Fruit fly (Drosophila melanogaster): Measurements from ENCODE around the gene Ubx.

Gene Ubx

DNA sequence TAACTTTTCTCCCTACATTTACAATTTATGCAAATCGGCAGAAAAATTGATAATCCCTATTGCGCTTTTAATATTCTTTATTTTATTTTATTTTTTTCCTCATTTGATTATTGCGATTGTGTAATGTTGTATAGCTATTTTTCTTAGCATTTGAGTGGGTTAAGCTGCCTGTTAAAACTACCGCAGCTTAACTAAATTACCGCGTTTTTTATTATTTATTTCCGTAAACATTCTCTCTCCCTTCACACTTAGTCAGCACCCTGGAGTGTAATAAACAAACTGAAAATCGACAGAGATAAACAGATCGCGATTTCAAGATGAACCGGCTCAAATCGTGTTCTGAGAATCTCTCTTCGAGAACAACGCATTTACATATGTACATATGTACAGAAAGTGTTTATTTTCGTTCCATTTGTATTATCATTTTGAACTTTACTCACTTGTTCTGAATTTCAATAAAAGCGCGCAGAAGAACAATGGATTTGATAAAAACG, 79.2 kb downstream of the Ubx start:
- TF ChIP-seq CG11617 (GFP tag; optimal IDR thresholded peaks at IDR 0.05), result no peak
- TF ChIP-seq kay (GFP tag; ENCODE audit: borderline replicate concordance), result peak; percentile 92
- TF ChIP-seq cnc (optimal IDR thresholded peaks at IDR 0.05), result no peak
- TF ChIP-seq Crg-1 (GFP tag; optimal IDR thresholded peaks at IDR 0.05), result no peak
- TF ChIP-seq CG1620 (GFP tag; optimal IDR thresholded peaks at IDR 0.05), result no peak
- TF ChIP-seq CG5204 (GFP tag; optimal IDR thresholded peaks at IDR 0.05), result no peak
- TF ChIP-seq CG7101 (tag; optimal IDR thresholded peaks at IDR 0.05), result no peak
- TF ChIP-seq tj (GFP tag; optimal IDR thresholded peaks at IDR 0.05), result peak; percentile 7
- peak; percentile 4 for TF ChIP-seq cic (GFP tag; optimal IDR thresholded peaks at IDR 0.05)
- no peak for TF ChIP-seq CG7045 (GFP tag; optimal IDR thresholded peaks at IDR 0.05)
- TF ChIP-seq Clk (GFP tag; optimal IDR thresholded peaks at IDR 0.05), result no peak
- peak; percentile 5 for TF ChIP-seq Hr96 (GFP tag; optimal IDR thresholded peaks at IDR 0.05)
- TF ChIP-seq ovo (GFP tag; optimal IDR thresholded peaks at IDR 0.05), result no peak
- no peak for TF ChIP-seq toe (GFP tag; optimal IDR thresholded peaks at IDR 0.05)
- no peak for TF ChIP-seq CG14711 (tag; optimal IDR thresholded peaks at IDR 0.05)
- no peak for TF ChIP-seq bab1 (GFP tag; optimal IDR thresholded peaks at IDR 0.05)
- TF ChIP-seq CG12768 (GFP tag; optimal IDR thresholded peaks at IDR 0.05), result peak; percentile 13
- no peak for TF ChIP-seq Mnt (GFP tag; optimal IDR thresholded peaks at IDR 0.05)
- no peak for TF ChIP-seq CG33017 (tag; optimal IDR thresholded peaks at IDR 0.05)
- no peak for TF ChIP-seq pad (GFP tag; optimal IDR thresholded peaks at IDR 0.05)

DNA sequence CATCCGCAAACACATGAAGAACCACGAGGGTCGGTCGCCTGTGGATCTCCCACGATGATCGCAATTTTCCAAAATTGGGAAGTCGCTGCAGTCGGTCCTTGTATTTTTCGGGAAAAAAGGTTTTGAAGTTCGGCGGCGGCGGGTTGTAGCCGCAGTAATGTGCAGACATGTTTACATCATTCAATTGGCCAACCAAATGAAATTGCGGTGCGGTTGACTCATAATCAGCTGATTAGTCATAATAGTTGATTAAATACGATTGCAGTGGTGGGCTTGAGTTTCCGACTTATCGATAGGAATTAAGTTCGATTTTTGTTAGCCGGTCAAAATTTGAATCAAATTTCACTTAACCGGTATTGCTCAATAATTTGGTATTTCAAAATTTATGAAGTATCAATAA, 82.1 kb downstream of the Ubx start, which contains the start of gene CG14907:
CG14907 (minus strand) TSS at position 229 of the 400 bp plus-strand sequence.
- no peak for TF ChIP-seq cnc (optimal IDR thresholded peaks at IDR 0.05)
- TF ChIP-seq CG5204 (GFP tag; optimal IDR thresholded peaks at IDR 0.05), result no peak
- peak; percentile 98 for TF ChIP-seq kay (GFP tag; ENCODE audit: borderline replicate concordance)
- TF ChIP-seq CG7045 (GFP tag; optimal IDR thresholded peaks at IDR 0.05), result no peak
- TF ChIP-seq CG7101 (tag; optimal IDR thresholded peaks at IDR 0.05), result no peak
- no peak for TF ChIP-seq tj (GFP tag; optimal IDR thresholded peaks at IDR 0.05)
- TF ChIP-seq bab1 (GFP tag; optimal IDR thresholded peaks at IDR 0.05), result peak; percentile 56
- TF ChIP-seq toe (GFP tag; optimal IDR thresholded peaks at IDR 0.05), result no peak
- TF ChIP-seq CG1620 (GFP tag; optimal IDR thresholded peaks at IDR 0.05), result no peak
- peak; percentile 26 for TF ChIP-seq Mnt (GFP tag; optimal IDR thresholded peaks at IDR 0.05)
- TF ChIP-seq ovo (GFP tag; optimal IDR thresholded peaks at IDR 0.05), result no peak
- TF ChIP-seq Clk (GFP tag; optimal IDR thresholded peaks at IDR 0.05), result no peak
- TF ChIP-seq Hr96 (GFP tag; optimal IDR thresholded peaks at IDR 0.05), result no peak
- no peak for TF ChIP-seq pad (GFP tag; optimal IDR thresholded peaks at IDR 0.05)
- TF ChIP-seq CG33017 (tag; optimal IDR thresholded peaks at IDR 0.05), result no peak
- TF ChIP-seq CG14711 (tag; optimal IDR thresholded peaks at IDR 0.05), result no peak
- TF ChIP-seq CG12768 (GFP tag; optimal IDR thresholded peaks at IDR 0.05), result peak; percentile 2
- no peak for TF ChIP-seq cic (GFP tag; optimal IDR thresholded peaks at IDR 0.05)
- TF ChIP-seq CG11617 (GFP tag; optimal IDR thresholded peaks at IDR 0.05), result no peak

DNA sequence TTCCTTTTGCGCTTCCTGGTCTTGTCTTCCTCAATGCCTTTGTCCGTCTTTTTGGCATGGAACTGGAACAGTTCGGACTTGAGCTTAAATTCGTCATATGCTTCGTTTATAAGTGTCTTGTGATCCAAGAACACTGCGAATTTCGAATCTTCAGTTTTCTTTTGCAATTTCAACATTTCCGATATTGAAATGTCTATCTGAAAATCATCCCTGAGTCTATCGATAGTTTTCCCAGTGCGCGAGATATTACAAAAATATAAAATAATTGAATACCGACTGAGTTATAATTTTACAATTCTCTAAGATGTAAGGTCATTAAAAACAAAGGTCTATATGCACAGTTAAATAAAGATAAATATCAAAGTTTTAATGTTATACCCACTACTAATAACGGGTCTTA, 83.3 kb downstream of the Ubx start, which contains the start of gene Mettl4:
Mettl4 (minus strand) TSS at position 208 of the 400 bp plus-strand sequence.
- TF ChIP-seq CG7045 (GFP tag; optimal IDR thresholded peaks at IDR 0.05), result no peak
- TF ChIP-seq CG1620 (GFP tag; optimal IDR thresholded peaks at IDR 0.05), result no peak
- TF ChIP-seq CG33017 (tag; optimal IDR thresholded peaks at IDR 0.05), result no peak
- TF ChIP-seq bab1 (GFP tag; optimal IDR thresholded peaks at IDR 0.05), result peak; percentile 3

DNA sequence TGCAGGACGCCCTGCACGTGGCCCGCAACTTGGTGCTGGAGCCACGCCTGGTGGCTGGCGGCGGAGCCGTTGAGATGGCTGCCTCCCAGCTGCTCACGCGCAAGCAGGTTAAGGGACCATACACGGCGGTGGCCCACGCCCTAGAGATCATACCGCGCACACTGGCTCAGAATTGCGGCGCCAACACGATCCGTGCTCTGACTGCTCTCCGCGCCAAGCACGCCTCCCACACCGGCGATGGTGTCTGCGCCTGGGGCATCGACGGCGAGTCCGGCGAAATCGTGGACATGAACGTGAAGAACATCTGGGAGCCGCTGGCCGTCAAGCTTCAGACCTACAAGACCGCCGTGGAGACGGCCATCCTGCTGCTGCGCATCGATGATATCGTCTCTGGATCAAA, 84.9 kb downstream of the Ubx start:
- no peak for TF ChIP-seq CG7045 (GFP tag; optimal IDR thresholded peaks at IDR 0.05)
- TF ChIP-seq Crg-1 (GFP tag; optimal IDR thresholded peaks at IDR 0.05), result no peak
- no peak for TF ChIP-seq cic (GFP tag; optimal IDR thresholded peaks at IDR 0.05)
- no peak for TF ChIP-seq CG1620 (GFP tag; optimal IDR thresholded peaks at IDR 0.05)
- no peak for TF ChIP-seq Hr96 (GFP tag; optimal IDR thresholded peaks at IDR 0.05)
- no peak for TF ChIP-seq ovo (GFP tag; optimal IDR thresholded peaks at IDR 0.05)
- TF ChIP-seq pad (GFP tag; optimal IDR thresholded peaks at IDR 0.05), result no peak
- TF ChIP-seq tj (GFP tag; optimal IDR thresholded peaks at IDR 0.05), result no peak
- TF ChIP-seq CG33017 (tag; optimal IDR thresholded peaks at IDR 0.05), result no peak
- no peak for TF ChIP-seq toe (GFP tag; optimal IDR thresholded peaks at IDR 0.05)
- TF ChIP-seq CG11617 (GFP tag; optimal IDR thresholded peaks at IDR 0.05), result no peak
- no peak for TF ChIP-seq CG5204 (GFP tag; optimal IDR thresholded peaks at IDR 0.05)

DNA sequence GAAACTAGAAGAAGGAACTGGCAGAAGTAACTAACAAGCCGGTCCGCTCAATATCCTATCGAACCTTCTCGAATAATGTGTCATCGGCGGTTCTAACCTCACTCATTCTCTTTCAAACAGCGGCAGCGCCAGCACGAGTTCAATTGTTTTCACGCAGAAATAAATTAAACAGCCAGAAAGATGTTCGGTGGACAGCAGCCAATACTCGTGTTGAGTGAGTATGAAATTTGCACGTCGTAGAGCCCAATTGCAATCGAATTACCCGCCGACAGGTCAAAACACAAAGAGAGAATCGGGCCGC, 86.6 kb downstream of the Ubx start:
- peak; percentile 22 for TF ChIP-seq CG12768 (GFP tag; optimal IDR thresholded peaks at IDR 0.05)
- TF ChIP-seq CG7101 (tag; optimal IDR thresholded peaks at IDR 0.05), result no peak
- TF ChIP-seq bab1 (GFP tag; optimal IDR thresholded peaks at IDR 0.05), result peak; percentile 14
- no peak for TF ChIP-seq CG11617 (GFP tag; optimal IDR thresholded peaks at IDR 0.05)
- TF ChIP-seq Clk (GFP tag; optimal IDR thresholded peaks at IDR 0.05), result no peak
- peak; percentile 27 for TF ChIP-seq Mnt (GFP tag; optimal IDR thresholded peaks at IDR 0.05)
- no peak for TF ChIP-seq cic (GFP tag; optimal IDR thresholded peaks at IDR 0.05)
- TF ChIP-seq Hr96 (GFP tag; optimal IDR thresholded peaks at IDR 0.05), result no peak
- TF ChIP-seq CG33017 (tag; optimal IDR thresholded peaks at IDR 0.05), result no peak
- TF ChIP-seq ovo (GFP tag; optimal IDR thresholded peaks at IDR 0.05), result no peak
- no peak for TF ChIP-seq CG5204 (GFP tag; optimal IDR thresholded peaks at IDR 0.05)

dm6 chr3R:16646952-16647715, 87.1 kb downstream of the Ubx start, which contains the start of the genes CG10324 and CCT3:
Gene CG10324, minus strand, starts transcription at chr3R:16647004.
Gene CCT3, plus strand, starts transcription at chr3R:16647605.
- TF ChIP-seq tj (GFP tag; optimal IDR thresholded peaks at IDR 0.05) (peak; percentile 61), toe (GFP tag; optimal IDR thresholded peaks at IDR 0.05) (peak; percentile 78), CG7045 (GFP tag; optimal IDR thresholded peaks at IDR 0.05) (peak; percentile 71), CG33017 (tag; optimal IDR thresholded peaks at IDR 0.05) (peak; percentile 57), CG1620 (GFP tag; optimal IDR thresholded peaks at IDR 0.05) (peak; percentile 62), bab1 (GFP tag; optimal IDR thresholded peaks at IDR 0.05) (peak; percentile 65), CG11617 (GFP tag; optimal IDR thresholded peaks at IDR 0.05) (peak; percentile 27), cic (GFP tag; optimal IDR thresholded peaks at IDR 0.05) (no peak), pad (GFP tag; optimal IDR thresholded peaks at IDR 0.05) (peak; percentile 24), Hr96 (GFP tag; optimal IDR thresholded peaks at IDR 0.05) (no peak), CG14711 (tag; optimal IDR thresholded peaks at IDR 0.05) (peak; percentile 46), ovo (GFP tag; optimal IDR thresholded peaks at IDR 0.05) (peak; percentile 44), kay (GFP tag; ENCODE audit: borderline replicate concordance) (peak; percentile 95), CG12768 (GFP tag; optimal IDR thresholded peaks at IDR 0.05) (peak; percentile 56), CG5204 (GFP tag; optimal IDR thresholded peaks at IDR 0.05) (no peak), Clk (GFP tag; optimal IDR thresholded peaks at IDR 0.05) (no peak), Crg-1 (GFP tag; optimal IDR thresholded peaks at IDR 0.05) (peak; percentile 48), CG7101 (tag; optimal IDR thresholded peaks at IDR 0.05) (peak; percentile 66), Mnt (GFP tag; optimal IDR thresholded peaks at IDR 0.05) (no peak)
